Fruit fly (Drosophila melanogaster): Measurements from ENCODE around the gene CycJ.

DNA sequence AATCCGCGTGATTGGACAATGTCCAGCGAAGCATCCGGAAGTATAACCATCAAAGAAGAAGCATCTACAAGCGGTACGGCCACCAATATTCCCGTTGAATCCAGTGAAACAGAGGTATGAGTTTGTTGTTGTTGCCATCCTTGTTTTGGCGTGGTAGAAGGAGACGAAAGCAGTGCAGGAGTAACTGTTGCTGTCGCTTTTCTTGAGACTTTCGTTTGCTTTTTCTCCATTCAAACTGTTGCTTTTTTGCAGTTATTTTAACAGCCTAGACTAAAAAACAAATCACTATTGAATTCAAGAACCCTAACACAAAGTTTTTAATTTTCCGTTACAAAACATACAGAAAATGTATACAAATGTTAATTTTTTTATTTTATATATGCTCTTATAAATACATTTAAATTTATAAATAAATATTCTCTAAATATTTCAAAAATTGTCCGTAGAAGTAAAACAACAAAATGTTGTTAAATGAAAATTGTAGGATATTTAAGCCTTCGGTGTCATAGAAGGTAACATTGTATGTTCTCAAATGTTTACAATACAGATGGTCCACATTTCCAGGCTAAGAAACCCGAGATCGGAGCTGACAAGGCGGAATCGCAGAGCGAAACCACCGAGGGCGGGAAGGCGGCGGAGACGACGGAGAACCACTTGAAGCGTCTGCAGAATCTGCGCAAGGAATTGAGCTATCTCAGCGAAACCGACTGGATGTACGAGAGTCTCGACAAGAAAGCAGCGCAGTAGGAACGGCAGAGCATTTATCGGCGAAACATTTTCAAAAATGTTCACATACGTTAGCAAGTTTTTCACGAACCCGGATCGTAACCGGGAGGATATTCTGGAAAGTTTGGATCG, 4.4 kb upstream of the CycJ start:
- TF ChIP-seq insv (optimal IDR thresholded peaks at IDR 0.05) (no peak), ttk (optimal IDR thresholded peaks at IDR 0.05) (no peak), psq (optimal IDR thresholded peaks at IDR 0.05) (no peak), h (optimal IDR thresholded peaks at IDR 0.05) (no peak), Sin3A (optimal IDR thresholded peaks at IDR 0.05) (no peak)
